Fruit fly (Drosophila melanogaster): ENCODE results near the gene Doc3.

DNA sequence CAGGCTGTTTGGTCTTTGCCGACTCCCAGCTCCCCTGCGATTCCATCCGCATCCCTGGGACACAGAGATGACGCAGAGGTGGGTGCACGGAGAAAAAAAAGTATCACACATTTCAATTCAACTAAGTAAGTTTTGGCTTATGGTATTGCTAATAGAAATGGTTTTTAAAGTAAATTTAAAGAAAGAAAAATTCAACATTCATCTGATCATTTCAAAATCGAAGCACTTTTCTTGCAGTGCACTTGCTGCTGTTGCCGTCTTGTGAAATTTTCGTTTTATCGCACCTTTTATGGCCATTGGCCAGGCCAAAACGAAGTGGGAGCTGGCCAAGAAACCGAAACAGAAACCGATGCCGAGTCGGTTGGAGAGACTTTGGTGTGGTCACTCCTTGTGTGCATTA, 40.3 kb downstream of the Doc3 start:
- TF ChIP-seq Dll (optimal IDR thresholded peaks at IDR 0.05): no peak
- no peak for TF ChIP-seq EcR (GFP tag; optimal IDR thresholded peaks at IDR 0.05)

Data from whole organism.